Fruit fly (Drosophila melanogaster) Kc167 (cell line): Measurements from ENCODE around the gene CG11374.

Experiments
- Sin3A ChIP-seq: fragments of >200 bp; optimal IDR thresholded peaks from 2 replicates; lab custom pipeline; 2018; ENCODE audit warnings: missing external identifiers
- h ChIP-seq: fragments of >200 bp; optimal IDR thresholded peaks from 3 replicates; lab custom pipeline; 2018; ENCODE audit warnings: missing external identifiers
- ttk ChIP-seq: sonication (Bioruptor generic); optimal IDR thresholded peaks from 2 replicates; lab custom pipeline; 2017; ENCODE audit warnings: missing external identifiers

dm6 chr2L:94639-95059 lies 18.5 kb downstream of the CG11374 start, which contains the start of gene Zir:
- TF ChIP-seq ttk (lab: Kevin White, UChicago) (no peak), h (lab: Kevin White, UChicago) (no peak), Sin3A (lab: Kevin White, UChicago) (no peak)
